Fruit fly (Drosophila melanogaster) whole organism, embryonic: Measurements from ENCODE around the gene CG17036.

Experiments
- CG10543 ChIP-seq: fragments of 200-800 bp; sonication (Bioruptor generic); optimal IDR thresholded peaks from 3 replicates; lab custom pipeline; 2017; ENCODE audit warnings: missing biosample characterization, mild to moderate bottlenecking, missing genetic modification characterization, moderate library complexity
- CG13894 ChIP-seq: fragments of 200-800 bp; sonication (Bioruptor generic); optimal IDR thresholded peaks from 3 replicates; lab custom pipeline; 2018; ENCODE audit warnings: missing biosample characterization, mild to moderate bottlenecking, missing genetic modification characterization, moderate library complexity
- CG17802 ChIP-seq: fragments of 200-800 bp; sonication (Bioruptor generic); optimal IDR thresholded peaks from 2 replicates; lab custom pipeline; 2018; ENCODE audit warnings: missing biosample characterization, mild to moderate bottlenecking, missing genetic modification characterization, moderate library complexity
- CG18476 ChIP-seq: fragments of 200-800 bp; sonication (Bioruptor generic); optimal IDR thresholded peaks from 2 replicates; lab custom pipeline; 2016; ENCODE audit warnings: missing biosample characterization, mild to moderate bottlenecking, missing genetic modification characterization
- CG4854 ChIP-seq: fragments of 200-800 bp; sonication (Bioruptor generic); optimal IDR thresholded peaks from 2 replicates; lab custom pipeline; 2016; ENCODE audit warnings: missing biosample characterization, missing genetic modification characterization, inconsistent platforms
- CG6689 ChIP-seq: fragments of 200-800 bp; sonication (Bioruptor generic); IDR thresholded peaks from 2 replicates; pipeline ENCODE4 v1.3.6; 2022; ENCODE audit warnings: missing biosample characterization, missing genetic modification characterization
- CG9437 ChIP-seq: fragments of 200-800 bp; sonication (Bioruptor generic); optimal IDR thresholded peaks from 2 replicates; lab custom pipeline; 2018; ENCODE audit warnings: missing biosample characterization, mild to moderate bottlenecking, missing genetic modification characterization
- Sox100B ChIP-seq: fragments of 200-800 bp; sonication (Bioruptor generic); optimal IDR thresholded peaks from 3 replicates; lab custom pipeline; 2018; ENCODE audit warnings: missing biosample characterization, mild to moderate bottlenecking, missing genetic modification characterization
- sim ChIP-seq: fragments of 200-800 bp; sonication (Bioruptor generic); IDR thresholded peaks from 2 replicates; pipeline ENCODE4 v1.3.6; 2022; ENCODE audit warnings: missing biosample characterization, missing genetic modification characterization
- ssp ChIP-seq: fragments of 200-800 bp; sonication (Bioruptor generic); IDR thresholded peaks from 2 replicates; pipeline ENCODE4 v1.3.6; 2022; ENCODE audit warnings: missing biosample characterization, missing genetic modification characterization
- trh ChIP-seq: fragments of 200-800 bp; sonication (Bioruptor generic); optimal IDR thresholded peaks from 2 replicates; lab custom pipeline; 2016; ENCODE audit warnings: missing biosample characterization, missing genetic modification characterization

dm6 chr2L:12697223-12697622 is 3.3 kb downstream of the CG17036 start, which contains the start of gene CG5781:
- no peak for TF ChIP-seq CG4854 (GFP tag; lab: Kevin White, UChicago)
- TF ChIP-seq Sox100B (GFP tag; lab: Kevin White, UChicago), result no peak
- TF ChIP-seq CG13894 (tag; lab: Kevin White, UChicago), result no peak
- TF ChIP-seq CG9437, result no peak
- no peak for TF ChIP-seq CG6689 (GFP tag; lab: Robert Waterston, UW)
- no peak for TF ChIP-seq CG10543
- TF ChIP-seq trh, result no peak
- TF ChIP-seq ssp (GFP tag; lab: Robert Waterston, UW), result no peak
- TF ChIP-seq CG17802, result no peak
- TF ChIP-seq CG18476 (GFP tag; lab: Kevin White, UChicago), result no peak
- TF ChIP-seq sim (GFP tag; lab: Robert Waterston, UW), result no peak
